Worm (Caenorhabditis elegans): ENCODE data around the gene F58B4.7.

- TF ChIP-seq mes-4 (tag; optimal IDR thresholded peaks at IDR 0.05) = no peak
- no peak for TF ChIP-seq xnd-1 (tag; optimal IDR thresholded peaks at IDR 0.05)
- peak; percentile 26 for TF ChIP-seq ama-1 (optimal IDR thresholded peaks at IDR 0.05)
- TF ChIP-seq ama-1 (GFP tag; optimal IDR thresholded peaks at IDR 0.05) = no peak
Observed at ce11 chrV:10887564-10887963, 35.6 kb downstream of the F58B4.7 start.

All from whole organism, young adult.